Fruit fly (Drosophila melanogaster) whole organism, embryonic: Measurements from ENCODE around the gene CG3071.

Experiments
- CG1024 ChIP-seq: fragments of 200-800 bp; sonication (Bioruptor generic); IDR thresholded peaks from 2 replicates; pipeline ENCODE4 v1.3.6; 2022; ENCODE audit warnings: missing biosample characterization, missing genetic modification characterization
- CG10321 ChIP-seq: fragments of 200-800 bp; sonication (Bioruptor generic); IDR thresholded peaks from 2 replicates; pipeline ENCODE4 v1.3.6; 2022; ENCODE audit warnings: missing biosample characterization, missing genetic modification characterization
- CG1233 ChIP-seq: fragments of 200-800 bp; sonication (Bioruptor generic); optimal IDR thresholded peaks from 4 replicates; lab custom pipeline; 2018; ENCODE audit warnings: missing biosample characterization, mild to moderate bottlenecking, missing genetic modification characterization
- CG13287 ChIP-seq: fragments of 200-800 bp; sonication (Bioruptor generic); IDR thresholded peaks from 2 replicates; pipeline ENCODE4 v1.3.6; 2022; ENCODE audit warnings: missing biosample characterization, missing genetic modification characterization; ENCODE audit not compliant: partially characterized antibody
- CG15073 ChIP-seq: fragments of 200-800 bp; sonication (Bioruptor generic); optimal IDR thresholded peaks from 2 replicates; lab custom pipeline; 2016; ENCODE audit warnings: missing biosample characterization, missing genetic modification characterization
- CG15696 ChIP-seq: fragments of 200-800 bp; sonication (Bioruptor generic); optimal IDR thresholded peaks from 2 replicates; lab custom pipeline; 2019; ENCODE audit warnings: missing biosample characterization, mild to moderate bottlenecking, missing genetic modification characterization, moderate library complexity
- CG1792 ChIP-seq: fragments of 200-800 bp; sonication (Bioruptor generic); optimal IDR thresholded peaks from 2 replicates; lab custom pipeline; 2016; ENCODE audit warnings: missing biosample characterization, missing genetic modification characterization
- CG3726 ChIP-seq: fragments of 200-800 bp; sonication (Bioruptor generic); IDR thresholded peaks from 3 replicates; pipeline ENCODE4, ENCODE4 v1.3.6; 2022; ENCODE audit warnings: missing biosample characterization, missing genetic modification characterization
- CG6854 ChIP-seq: fragments of 200-800 bp; sonication (Bioruptor generic); optimal IDR thresholded peaks from 3 replicates; lab custom pipeline; 2017; ENCODE audit warnings: missing biosample characterization, mild to moderate bottlenecking, missing genetic modification characterization
- CG7556 ChIP-seq: fragments of 200-800 bp; sonication (Bioruptor generic); optimal IDR thresholded peaks from 2 replicates; lab custom pipeline; 2017; ENCODE audit warnings: missing biosample characterization, mild to moderate bottlenecking, missing genetic modification characterization
- CG7987 ChIP-seq: fragments of 200-800 bp; sonication (Bioruptor generic); optimal IDR thresholded peaks from 2 replicates; lab custom pipeline; 2018; ENCODE audit warnings: missing biosample characterization, mild to moderate bottlenecking, missing genetic modification characterization, moderate library complexity
- CG8290 ChIP-seq, 3 experiments: fragments of 200-800 bp; sonication (Bioruptor generic); optimal IDR thresholded peaks; 2 replicates each; lab custom pipeline; 2016 to 2019; ENCODE audit warnings: missing biosample characterization in 3 of 3, missing genetic modification characterization in 3 of 3, mild to moderate bottlenecking in 2 of 3, moderate library complexity in 1 of 3
- CG8359 ChIP-seq: fragments of 200-800 bp; sonication (Bioruptor generic); optimal IDR thresholded peaks from 2 replicates; lab custom pipeline; 2017; ENCODE audit warnings: missing biosample characterization, mild to moderate bottlenecking, missing genetic modification characterization, borderline replicate concordance
- CG9437 ChIP-seq: fragments of 200-800 bp; sonication (Bioruptor generic); optimal IDR thresholded peaks from 2 replicates; lab custom pipeline; 2018; ENCODE audit warnings: missing biosample characterization, mild to moderate bottlenecking, missing genetic modification characterization
- CG9817 ChIP-seq: fragments of 200-800 bp; sonication (Bioruptor generic); optimal IDR thresholded peaks from 2 replicates; lab custom pipeline; 2018; ENCODE audit warnings: missing biosample characterization, mild to moderate bottlenecking, missing genetic modification characterization, moderate library complexity
- Fer2 ChIP-seq: fragments of 200-800 bp; sonication (Bioruptor generic); optimal IDR thresholded peaks from 2 replicates; lab custom pipeline; 2018; ENCODE audit warnings: missing biosample characterization, mild to moderate bottlenecking, missing genetic modification characterization, moderate library complexity
- Fer3 ChIP-seq: fragments of 200-800 bp; sonication (Bioruptor generic); optimal IDR thresholded peaks from 2 replicates; lab custom pipeline; 2018; ENCODE audit warnings: missing biosample characterization, mild to moderate bottlenecking, missing genetic modification characterization, moderate library complexity
- HLH54F ChIP-seq: fragments of 200-800 bp; sonication (Bioruptor generic); optimal IDR thresholded peaks from 3 replicates; lab custom pipeline; 2016; ENCODE audit warnings: missing biosample characterization, missing genetic modification characterization
- Hmr ChIP-seq: fragments of 200-800 bp; sonication (Bioruptor generic); optimal IDR thresholded peaks from 3 replicates; lab custom pipeline; 2017; ENCODE audit warnings: mild to moderate bottlenecking, missing biosample characterization, missing genetic modification reagents, missing genetic modification characterization
- Mes4 ChIP-seq: fragments of 200-800 bp; sonication (Bioruptor generic); optimal IDR thresholded peaks from 2 replicates; lab custom pipeline; 2016; ENCODE audit warnings: missing biosample characterization, missing genetic modification characterization
- Oli ChIP-seq: fragments of 200-800 bp; sonication (Bioruptor generic); optimal IDR thresholded peaks from 2 replicates; lab custom pipeline; 2018; ENCODE audit warnings: missing biosample characterization, mild to moderate bottlenecking, missing genetic modification characterization, moderate library complexity
- Pdp1 ChIP-seq, 2 experiments: fragments of 200-800 bp; sonication (Bioruptor generic); optimal IDR thresholded peaks; 3 replicates each; lab custom pipeline; 2016; ENCODE audit warnings: missing biosample characterization in 2 of 2, missing genetic modification characterization in 2 of 2, mild to moderate bottlenecking in 1 of 2, moderate library complexity in 1 of 2
- Trl ChIP-seq, 3 experiments: fragments of >200 bp in 2 of 3; fragments of 200-800 bp in 1 of 3; sonication (Bioruptor generic) in 1 of 3; optimal IDR thresholded peaks; 2 replicates in 1 of 3; 3 replicates in 2 of 3; lab custom pipeline; 2016 to 2017; ENCODE audit warnings: missing biosample characterization in 1 of 3, missing genetic modification characterization in 1 of 3
- chinmo ChIP-seq: fragments of 200-800 bp; sonication (Bioruptor generic); IDR thresholded peaks from 4 replicates; pipeline ENCODE4 v1.3.6; 2022; ENCODE audit warnings: missing biosample characterization, missing genetic modification characterization; ENCODE audit not compliant: partially characterized antibody
- corto ChIP-seq: fragments of 200-800 bp; sonication (Bioruptor generic); optimal IDR thresholded peaks from 2 replicates; lab custom pipeline; 2016; ENCODE audit warnings: missing biosample characterization, mild to moderate bottlenecking, missing genetic modification characterization, moderate library complexity
- dimm ChIP-seq: fragments of 200-800 bp; sonication (Bioruptor generic); IDR thresholded peaks from 2 replicates; pipeline ENCODE4 v1.3.6; 2022; ENCODE audit warnings: missing biosample characterization, missing genetic modification characterization
- emc ChIP-seq: fragments of 200-800 bp; sonication (Bioruptor generic); optimal IDR thresholded peaks from 2 replicates; lab custom pipeline; 2016; ENCODE audit warnings: missing biosample characterization, missing genetic modification characterization
- inv ChIP-seq: fragments of 200-800 bp; sonication (Bioruptor generic); IDR thresholded peaks from 2 replicates; pipeline ENCODE4 v1.3.6; 2022; ENCODE audit warnings: missing biosample characterization, missing genetic modification characterization; ENCODE audit not compliant: partially characterized antibody
- lilli ChIP-seq: fragments of 200-800 bp; sonication (Bioruptor generic); optimal IDR thresholded peaks from 3 replicates; lab custom pipeline; 2016; ENCODE audit warnings: missing biosample characterization, missing genetic modification characterization
- lov ChIP-seq, 2 experiments: fragments of 200-800 bp in 1 of 2; fragments of >200 bp in 1 of 2; sonication (Bioruptor generic) in 1 of 2; IDR thresholded peaks in 1 of 2; optimal IDR thresholded peaks in 1 of 2; 2 replicates in 1 of 2; 3 replicates in 1 of 2; pipeline versions ENCODE4 v1.3.6 to Lab custom; 2017 to 2022; ENCODE audit warnings: missing biosample characterization in 1 of 2, missing genetic modification characterization in 1 of 2
- maf-S ChIP-seq: fragments of 200-800 bp; sonication (Bioruptor generic); optimal IDR thresholded peaks from 2 replicates; lab custom pipeline; 2016; ENCODE audit warnings: missing biosample characterization, missing genetic modification characterization
- mam ChIP-seq: fragments of 200-800 bp; sonication (Bioruptor generic); optimal IDR thresholded peaks from 3 replicates; lab custom pipeline; 2016; ENCODE audit warnings: missing biosample characterization, missing genetic modification characterization
- nom ChIP-seq: fragments of 200-800 bp; sonication (Bioruptor generic); optimal IDR thresholded peaks from 2 replicates; lab custom pipeline; 2017; ENCODE audit warnings: missing biosample characterization, missing genetic modification characterization, mild to moderate bottlenecking, moderate library complexity, missing genetic modification reagents
- otp ChIP-seq: fragments of 200-800 bp; sonication (Bioruptor generic); IDR thresholded peaks from 3 replicates; pipeline ENCODE4, ENCODE4 v1.3.6; 2022; ENCODE audit warnings: missing biosample characterization, missing genetic modification characterization
- pan ChIP-seq, 4 experiments: fragments of >200 bp in 3 of 4; fragments of 200-800 bp in 1 of 4; sonication (Bioruptor generic) in 1 of 4; optimal IDR thresholded peaks in 3 of 4; IDR thresholded peaks in 1 of 4; 2 replicates each; pipeline versions ENCODE4 v1.3.6 to Lab custom; 2017 to 2022; ENCODE audit warnings: missing biosample characterization in 2 of 4, missing genetic modification characterization in 2 of 4, mixed read lengths in 1 of 4
- pros ChIP-seq: fragments of 200-800 bp; sonication (Bioruptor generic); optimal IDR thresholded peaks from 3 replicates; lab custom pipeline; 2019; ENCODE audit warnings: missing biosample characterization, mild to moderate bottlenecking, missing genetic modification characterization, moderate library complexity
- rib ChIP-seq: fragments of 200-800 bp; sonication (Bioruptor generic); IDR thresholded peaks from 2 replicates; pipeline ENCODE4 v1.3.6; 2022; ENCODE audit warnings: missing biosample characterization, missing genetic modification characterization
- salm ChIP-seq: fragments of 200-800 bp; sonication (Bioruptor generic); optimal IDR thresholded peaks from 2 replicates; lab custom pipeline; 2018; ENCODE audit warnings: missing biosample characterization, mild to moderate bottlenecking, missing genetic modification characterization
- seq ChIP-seq: fragments of 200-800 bp; sonication (Bioruptor generic); IDR thresholded peaks from 2 replicates; pipeline ENCODE4 v1.3.6; 2022; ENCODE audit warnings: missing biosample characterization, missing genetic modification characterization
- sima ChIP-seq: fragments of 200-800 bp; sonication (Bioruptor generic); optimal IDR thresholded peaks from 2 replicates; lab custom pipeline; 2016; ENCODE audit warnings: missing biosample characterization, missing genetic modification characterization
- slp2 ChIP-seq: fragments of 200-800 bp; sonication (Bioruptor generic); optimal IDR thresholded peaks from 2 replicates; lab custom pipeline; 2016; ENCODE audit warnings: missing biosample characterization, missing genetic modification characterization
- stc ChIP-seq: fragments of 200-800 bp; sonication (Bioruptor generic); IDR thresholded peaks from 2 replicates; pipeline ENCODE4 v1.3.6; 2022; ENCODE audit warnings: missing biosample characterization, missing genetic modification characterization
- unpg ChIP-seq: fragments of 200-800 bp; sonication (Bioruptor generic); optimal IDR thresholded peaks from 3 replicates; lab custom pipeline; 2018; ENCODE audit warnings: missing biosample characterization, mild to moderate bottlenecking, missing genetic modification characterization, moderate library complexity
- usp ChIP-seq: fragments of >200 bp; optimal IDR thresholded peaks from 2 replicates; lab custom pipeline; 2017; ENCODE audit warnings: missing biosample characterization, missing genetic modification characterization
- zen ChIP-seq: fragments of 200-800 bp; sonication (Bioruptor generic); optimal IDR thresholded peaks from 3 replicates; lab custom pipeline; 2018; ENCODE audit warnings: missing biosample characterization, mild to moderate bottlenecking, missing genetic modification characterization, moderate library complexity

The CG3071 gene

DNA sequence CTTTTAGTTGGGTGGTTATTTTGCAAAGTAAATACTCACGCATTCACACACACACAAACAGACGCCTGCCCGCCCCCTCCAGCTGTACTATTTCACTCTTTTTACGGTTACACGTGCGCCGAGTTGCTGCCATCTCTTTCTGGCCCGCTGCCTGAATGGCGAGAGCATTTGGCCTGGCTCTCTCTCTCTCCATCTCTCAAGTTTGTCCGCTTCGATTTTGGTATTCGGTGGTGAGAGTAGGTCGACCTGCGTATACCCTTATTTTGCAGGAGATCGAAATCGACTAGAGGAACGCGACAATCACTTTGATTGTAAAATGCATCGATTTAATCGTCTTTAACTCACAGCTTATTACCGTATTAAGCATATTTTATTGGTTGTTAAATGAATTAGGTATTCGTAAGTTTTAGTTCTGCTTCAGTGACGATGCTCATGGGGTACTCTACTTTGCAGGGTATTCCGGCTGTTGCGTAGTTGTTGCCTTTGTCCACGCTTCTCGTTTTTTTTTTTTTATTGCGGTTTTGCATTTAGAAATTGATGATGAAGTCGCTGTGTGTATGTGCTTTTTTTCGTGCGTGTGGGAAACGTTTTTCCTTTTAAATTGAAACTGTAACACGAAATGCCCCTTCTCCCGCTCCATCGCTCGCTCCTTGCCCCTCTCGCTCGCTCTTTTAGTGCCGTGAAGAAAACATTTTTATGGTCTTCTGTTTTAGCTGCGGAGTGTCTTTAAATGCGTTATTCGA, 41.3 kb downstream of the CG3071 start (continued):
- TF ChIP-seq CG8290 (GFP tag; optimal IDR thresholded peaks at IDR 0.05; lab: Kevin White, UChicago) (peak; percentile 59), CG8290 (tag; optimal IDR thresholded peaks at IDR 0.05; lab: Kevin White, UChicago) (peak; percentile 47 to 96), slp2 (GFP tag; lab: Kevin White, UChicago) (peak; percentile 92), HLH54F (GFP tag; lab: Kevin White, UChicago) (peak; percentile 94), seq (GFP tag; lab: Robert Waterston, UW) (peak; percentile 90), pros (GFP tag; lab: Kevin White, UChicago) (peak; percentile 89), CG9437 (peak; percentile 82), pan (optimal IDR thresholded peaks at IDR 0.05; lab: Kevin White, UChicago) (no peak), pan (GFP tag; optimal IDR thresholded peaks at IDR 0.05 in 1 of 2, IDR thresholded peaks at IDR 0.05 in 1 of 2) (peak in 1 of 2 experiments; percentile 82), Fer3 (tag; lab: Kevin White, UChicago) (peak; percentile 83), CG15696 (tag; lab: Kevin White, UChicago) (peak; percentile 81), CG1792 (GFP tag; lab: Kevin White, UChicago) (peak; percentile 90), lov (optimal IDR thresholded peaks at IDR 0.05; lab: Kevin White, UChicago) (no peak), lov (GFP tag; IDR thresholded peaks at IDR 0.05; lab: Robert Waterston, UW) (no peak), Oli (tag; lab: Kevin White, UChicago) (peak; percentile 90), CG13287 (peak; percentile 12; the same call in 1 of the 2 replicates), rib (GFP tag; lab: Robert Waterston, UW) (no peak; the same call in none of the 2 replicates), CG1233 (GFP tag; lab: Kevin White, UChicago) (peak; percentile 88), usp (GFP tag; lab: Kevin White, UChicago) (no peak), CG15073 (peak; percentile 1), Fer2 (tag; lab: Kevin White, UChicago) (peak; percentile 60), Pdp1 (GFP tag; optimal IDR thresholded peaks at IDR 0.05; lab: Kevin White, UChicago) (peak; percentile 79 to 86), salm (tag; lab: Kevin White, UChicago) (peak; percentile 77), CG7987 (GFP tag; lab: Kevin White, UChicago) (peak; percentile 55), CG9817 (tag; lab: Kevin White, UChicago) (peak; percentile 81), Mes4 (GFP tag; lab: Kevin White, UChicago) (peak; percentile 92), sima (GFP tag; lab: Kevin White, UChicago) (peak; percentile 52), chinmo (peak; percentile 77; the same call in 3 of the 4 replicates), dimm (GFP tag; lab: Robert Waterston, UW) (peak; percentile 40; the same call in 1 of the 2 replicates), zen (tag; lab: Kevin White, UChicago) (peak; percentile 69), corto (peak; percentile 15), Trl (optimal IDR thresholded peaks at IDR 0.05; lab: Kevin White, UChicago) (peak; percentile 90), Trl (GFP tag; optimal IDR thresholded peaks at IDR 0.05; lab: Kevin White, UChicago) (peak; percentile 87), CG7556 (GFP tag; lab: Kevin White, UChicago) (peak; percentile 91), CG3726 (peak; percentile 67; the same call in 2 of the 3 replicates), emc (GFP tag; lab: Kevin White, UChicago) (peak; percentile 81), CG10321 (GFP tag; lab: Robert Waterston, UW) (peak; percentile 70; the same call in 1 of the 2 replicates), stc (peak; percentile 82), unpg (GFP tag; lab: Kevin White, UChicago) (peak; percentile 90), CG1024 (GFP tag; lab: Robert Waterston, UW) (peak; percentile 55; the same call in 1 of the 2 replicates), inv (GFP tag; lab: Robert Waterston, UW) (no peak), CG8359 (peak; percentile 35), nom (peak; percentile 78), CG6854 (GFP tag; lab: Kevin White, UChicago) (peak; percentile 87), maf-S (GFP tag; lab: Kevin White, UChicago) (peak; percentile 86), otp (GFP tag; lab: Robert Waterston, UW) (peak; percentile 70; the same call in 1 of the 3 replicates), Hmr (GFP tag; lab: Kevin White, UChicago) (peak; percentile 89), mam (GFP tag; lab: Kevin White, UChicago) (peak; percentile 86), lilli (GFP tag; lab: Kevin White, UChicago) (peak; percentile 94)
